Fruit fly (Drosophila melanogaster) S2 (cell line): ENCODE results near the gene wus.

Experiments used
- CG8478 ChIP-seq: fragments of >200 bp; optimal IDR thresholded peaks from 2 replicates; lab custom pipeline; 2018
- CTCF ChIP-seq, 2 experiments: fragments of >200 bp; optimal IDR thresholded peaks; 2 replicates each; lab custom pipeline; 2018

wus gene

dm6 chrX:16907009-16907408 is 33.7 kb downstream of the wus start:
- no peak for TF ChIP-seq CG8478 (lab: Kevin White, UChicago)
- no peak for TF ChIP-seq CTCF (optimal IDR thresholded peaks at IDR 0.05; lab: Kevin White, UChicago)

dm6 chrX:16906065-16906464 is 34.6 kb downstream of the wus start:
- TF ChIP-seq CTCF (optimal IDR thresholded peaks at IDR 0.05; lab: Kevin White, UChicago) (no peak), CG8478 (lab: Kevin White, UChicago) (no peak)

- TF ChIP-seq CTCF (optimal IDR thresholded peaks at IDR 0.05; lab: Kevin White, UChicago): no peak
- no peak for TF ChIP-seq CG8478 (lab: Kevin White, UChicago)
These were observed 38.2 kb downstream of the wus start for dm6 chrX:16902435-16902834.

dm6 chrX:16900283-16900682 is 40.4 kb downstream of the wus start:
- TF ChIP-seq CG8478 (lab: Kevin White, UChicago) (no peak), CTCF (optimal IDR thresholded peaks at IDR 0.05; lab: Kevin White, UChicago) (no peak)

- TF ChIP-seq CG8478 (lab: Kevin White, UChicago) (no peak), CTCF (optimal IDR thresholded peaks at IDR 0.05; lab: Kevin White, UChicago) (no peak)
These were observed 43.6 kb downstream of the wus start, which contains the start of gene CG33252 for dm6 chrX:16897087-16897486. Gene CG33252, minus strand, starts transcription at chrX:16897187.

DNA sequence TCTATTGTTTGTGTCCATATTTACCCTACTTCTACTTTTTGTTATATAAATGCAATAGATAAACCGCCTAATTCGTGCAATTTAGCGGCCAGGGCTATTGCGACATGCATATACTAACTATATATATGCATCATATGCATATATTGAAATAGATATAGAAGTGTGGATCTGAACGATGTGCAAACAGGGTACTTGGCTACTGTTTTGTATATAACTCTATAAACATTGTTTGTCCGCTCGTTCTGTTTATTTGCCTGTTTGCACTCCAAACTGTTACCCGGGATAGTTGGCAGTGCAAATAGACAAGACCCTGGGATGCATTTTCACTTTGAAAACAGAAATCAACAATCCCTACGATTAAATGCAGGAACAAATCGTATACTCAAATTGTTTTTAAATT is 47.6 kb downstream of the wus start:
- no peak for TF ChIP-seq CTCF (optimal IDR thresholded peaks at IDR 0.05; lab: Kevin White, UChicago)
- TF ChIP-seq CG8478 (lab: Kevin White, UChicago): no peak

DNA sequence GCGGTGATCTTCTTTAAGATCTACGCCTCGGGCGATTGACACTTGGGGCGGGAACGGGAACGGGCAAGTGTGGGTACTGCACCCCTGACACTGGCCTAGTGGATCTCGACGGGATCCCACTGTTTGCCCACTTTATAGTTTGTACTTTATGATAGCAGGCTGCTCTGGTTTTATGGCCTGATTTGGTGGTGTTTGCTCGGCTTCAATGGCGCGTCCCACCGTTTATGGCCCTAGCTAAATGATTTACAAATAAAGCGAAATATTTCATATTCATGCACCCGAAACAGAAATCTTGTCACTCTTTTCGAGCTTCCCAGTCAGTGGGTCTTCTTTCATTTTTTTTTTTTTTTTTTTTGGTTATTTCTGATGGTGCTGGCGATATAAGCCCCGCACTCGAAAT is 50.1 kb downstream of the wus start:
- TF ChIP-seq CTCF (optimal IDR thresholded peaks at IDR 0.05; lab: Kevin White, UChicago) (no peak), CG8478 (lab: Kevin White, UChicago) (no peak)

dm6 chrX:16889510-16889909 is 51.2 kb downstream of the wus start, which contains the start of gene CG13002:
Gene CG13002, plus strand, starts transcription at chrX:16889810.
- TF ChIP-seq CTCF (optimal IDR thresholded peaks at IDR 0.05; lab: Kevin White, UChicago) (no peak), CG8478 (lab: Kevin White, UChicago) (no peak)
